Worm (Caenorhabditis elegans) whole organism, young adult: Measurements from ENCODE around the gene F52C6.4.

ENCODE experiments used
- B0019.2 ChIP-seq: fragments of 200-800 bp; sonication (Bioruptor generic); conservative IDR thresholded peaks from 2 replicates; pipeline ENCODE4 v1.3.6; 2022; ENCODE audit warnings: missing genetic modification reagents, missing genetic modification characterization, missing compliant biosample characterization
- B0336.3 ChIP-seq: fragments of 200-800 bp; sonication (Bioruptor generic); IDR thresholded peaks from 2 replicates; pipeline ENCODE4 v1.3.6; 2022; ENCODE audit warnings: missing genetic modification characterization, missing compliant biosample characterization
- D2030.7 ChIP-seq: fragments of 200-800 bp; sonication (Bioruptor generic); IDR thresholded peaks from 2 replicates; pipeline ENCODE4 v1.3.6; 2022; ENCODE audit warnings: missing genetic modification reagents, missing genetic modification characterization, missing compliant biosample characterization
- F10E7.11 ChIP-seq: sonication (generic microtip); optimal IDR thresholded peaks from 2 replicates; lab custom pipeline; 2017; ENCODE audit warnings: mild to moderate bottlenecking, missing genetic modification characterization, moderate library complexity, missing compliant biosample characterization
- F22D6.2 ChIP-seq: sonication (generic microtip); optimal IDR thresholded peaks from 2 replicates; lab custom pipeline; 2016; ENCODE audit warnings: mild to moderate bottlenecking, missing genetic modification characterization, missing compliant biosample characterization
- F23B12.7 ChIP-seq: sonication (generic microtip); optimal IDR thresholded peaks from 2 replicates; lab custom pipeline; 2017; ENCODE audit warnings: missing genetic modification characterization, mild to moderate bottlenecking, missing compliant biosample characterization, antibody characterized with exemption, moderate library complexity; ENCODE audit not compliant: insufficient read depth
- F37B4.10 ChIP-seq: fragments of 200-800 bp; sonication (Bioruptor generic); IDR thresholded peaks from 2 replicates; pipeline ENCODE4 v1.3.6; 2022; ENCODE audit warnings: missing genetic modification characterization, missing compliant biosample characterization
- K11D2.4 ChIP-seq: fragments of 200-800 bp; sonication (Bioruptor generic); IDR thresholded peaks from 2 replicates; pipeline ENCODE4 v1.3.6; 2022; ENCODE audit warnings: missing genetic modification reagents, missing genetic modification characterization, missing compliant biosample characterization
- K12H6.12 ChIP-seq: fragments of 200-800 bp; sonication (Bioruptor generic); optimal IDR thresholded peaks from 2 replicates; lab custom pipeline; 2018; ENCODE audit warnings: mild to moderate bottlenecking, missing genetic modification characterization, missing compliant biosample characterization
- T07F8.4 ChIP-seq: sonication (generic microtip); optimal IDR thresholded peaks from 2 replicates; lab custom pipeline; 2016; ENCODE audit warnings: mild to moderate bottlenecking, missing genetic modification characterization, moderate library complexity, missing compliant biosample characterization
- T26A5.8 ChIP-seq: sonication (generic microtip); optimal IDR thresholded peaks from 2 replicates; lab custom pipeline; 2016; ENCODE audit warnings: missing genetic modification characterization, missing compliant biosample characterization
- Y79H2A.3 ChIP-seq: fragments of 200-800 bp; sonication (Bioruptor generic); conservative IDR thresholded peaks from 2 replicates; pipeline ENCODE4 v1.3.6; 2022; ENCODE audit warnings: missing genetic modification reagents, missing genetic modification characterization, missing compliant biosample characterization
- Y95B8A.8 ChIP-seq: fragments of 200-800 bp; sonication (Bioruptor generic); IDR thresholded peaks from 2 replicates; pipeline ENCODE4 v1.3.6; 2022; ENCODE audit warnings: missing genetic modification reagents, missing genetic modification characterization, missing compliant biosample characterization
- ZK185.1 ChIP-seq: sonication (generic microtip); optimal IDR thresholded peaks from 2 replicates; lab custom pipeline; 2016; ENCODE audit warnings: mild to moderate bottlenecking, missing genetic modification characterization, missing compliant biosample characterization; ENCODE audit not compliant: poor library complexity, severe bottlenecking
- aptf-3 ChIP-seq: fragments of 200-800 bp; sonication (Bioruptor generic); IDR thresholded peaks from 2 replicates; pipeline ENCODE4 v1.3.6; 2022; ENCODE audit warnings: missing genetic modification characterization, missing compliant biosample characterization
- atf-7 ChIP-seq: sonication (generic microtip); optimal IDR thresholded peaks from 2 replicates; lab custom pipeline; 2017; ENCODE audit warnings: mild to moderate bottlenecking, missing genetic modification characterization, missing compliant biosample characterization
- attf-5 ChIP-seq: fragments of 200-800 bp; sonication (Bioruptor generic); optimal IDR thresholded peaks from 2 replicates; lab custom pipeline; 2018; ENCODE audit warnings: mild to moderate bottlenecking, missing genetic modification characterization, missing compliant biosample characterization
- cebp-1 ChIP-seq, 2 experiments: fragments of 200-800 bp in 1 of 2; sonication (Bioruptor generic) in 1 of 2; sonication (generic microtip) in 1 of 2; IDR thresholded peaks in 1 of 2; optimal IDR thresholded peaks in 1 of 2; 2 replicates each; pipeline versions ENCODE4 v1.3.6 to Lab custom; 2017 to 2022; ENCODE audit warnings: missing compliant biosample characterization in 2 of 2, missing genetic modification characterization in 2 of 2, mild to moderate bottlenecking in 1 of 2, missing genetic modification reagents in 1 of 2, moderate library complexity in 1 of 2
- cebp-2 ChIP-seq: fragments of 200-800 bp; sonication (Bioruptor generic); IDR thresholded peaks from 2 replicates; pipeline ENCODE4 v1.3.6; 2022; ENCODE audit warnings: missing genetic modification characterization, missing compliant biosample characterization
- ceh-27 ChIP-seq: fragments of 200-800 bp; sonication (Bioruptor generic); optimal IDR thresholded peaks from 2 replicates; lab custom pipeline; 2018; ENCODE audit warnings: mild to moderate bottlenecking, missing genetic modification characterization, moderate library complexity, missing compliant biosample characterization
- ceh-40 ChIP-seq: fragments of 200-800 bp; sonication (Bioruptor generic); IDR thresholded peaks from 2 replicates; pipeline ENCODE4 v1.3.6; 2022; ENCODE audit warnings: missing genetic modification characterization, missing compliant biosample characterization
- ceh-91 ChIP-seq: fragments of 200-800 bp; sonication (Bioruptor generic); IDR thresholded peaks from 2 replicates; pipeline ENCODE4 v1.3.6; 2022; ENCODE audit warnings: missing genetic modification reagents, missing genetic modification characterization, missing compliant biosample characterization
- dox-1 ChIP-seq: fragments of 200-800 bp; sonication (Bioruptor generic); IDR thresholded peaks from 2 replicates; pipeline ENCODE4 v1.3.6; 2022; ENCODE audit warnings: missing genetic modification reagents, missing genetic modification characterization, missing compliant biosample characterization
- dpff-1 ChIP-seq: sonication (generic microtip); optimal IDR thresholded peaks from 2 replicates; lab custom pipeline; 2017; ENCODE audit warnings: mild to moderate bottlenecking, missing genetic modification characterization, missing compliant biosample characterization
- dpl-1 ChIP-seq: fragments of 150-350 bp; optimal IDR thresholded peaks from 2 replicates; lab custom pipeline; 2014; ENCODE audit warnings: missing biosample characterization, missing genetic modification reagents, missing genetic modification characterization
- ets-4 ChIP-seq: fragments of 200-800 bp; sonication (Bioruptor generic); optimal IDR thresholded peaks from 2 replicates; lab custom pipeline; 2018; ENCODE audit warnings: mild to moderate bottlenecking, missing genetic modification characterization, missing compliant biosample characterization
- fkh-3 ChIP-seq: sonication (generic microtip); optimal IDR thresholded peaks from 2 replicates; lab custom pipeline; 2016; ENCODE audit warnings: mild to moderate bottlenecking, missing genetic modification characterization, missing compliant biosample characterization
- him-1 ChIP-seq: sonication (generic microtip); optimal IDR thresholded peaks from 2 replicates; lab custom pipeline; 2016; ENCODE audit warnings: missing genotype, missing genetic modification reagents, missing genetic modification characterization, missing compliant biosample characterization
- hmg-1.2 ChIP-seq: fragments of 200-800 bp; sonication (Bioruptor generic); IDR thresholded peaks from 2 replicates; pipeline ENCODE4 v1.3.6; 2022; ENCODE audit warnings: missing genetic modification reagents, missing genetic modification characterization, missing compliant biosample characterization
- hrde-1 ChIP-seq: sonication (generic microtip); optimal IDR thresholded peaks from 2 replicates; lab custom pipeline; 2016; ENCODE audit warnings: missing genetic modification characterization, mild to moderate bottlenecking, missing compliant biosample characterization, moderate library complexity, missing genotype, missing genetic modification reagents, borderline replicate concordance
- let-526 ChIP-seq: fragments of 200-800 bp; sonication (Bioruptor generic); IDR thresholded peaks from 2 replicates; pipeline ENCODE4 v1.3.6; 2022; ENCODE audit warnings: missing genetic modification reagents, missing genetic modification characterization, missing compliant biosample characterization
- let-607 ChIP-seq, 2 experiments: fragments of 200-800 bp in 1 of 2; sonication (Bioruptor generic) in 1 of 2; sonication (generic microtip) in 1 of 2; optimal IDR thresholded peaks; 2 replicates each; lab custom pipeline; 2016 to 2018; ENCODE audit warnings: mild to moderate bottlenecking in 2 of 2, missing compliant biosample characterization in 2 of 2, missing genetic modification characterization in 2 of 2, moderate library complexity in 2 of 2, missing genotype in 1 of 2
- lin-26 ChIP-seq: fragments of 200-800 bp; sonication (Bioruptor generic); IDR thresholded peaks from 2 replicates; pipeline ENCODE4 v1.3.6; 2022; ENCODE audit warnings: missing genetic modification reagents, missing genetic modification characterization, missing compliant biosample characterization
- madf-8 ChIP-seq: fragments of 200-800 bp; sonication (Bioruptor generic); conservative IDR thresholded peaks from 2 replicates; pipeline ENCODE4 v1.3.6; 2022; ENCODE audit warnings: missing genetic modification reagents, missing genetic modification characterization, missing compliant biosample characterization
- mel-28 ChIP-seq: sonication (generic microtip); optimal IDR thresholded peaks from 2 replicates; lab custom pipeline; 2016; ENCODE audit warnings: borderline replicate concordance, mild to moderate bottlenecking, missing genetic modification characterization, missing compliant biosample characterization
- nfya-2 ChIP-seq: fragments of 200-800 bp; sonication (Bioruptor generic); IDR thresholded peaks from 2 replicates; pipeline ENCODE4 v1.3.6; 2022; ENCODE audit warnings: missing genetic modification reagents, missing genetic modification characterization, missing compliant biosample characterization
- nhr-120 ChIP-seq: fragments of 200-800 bp; sonication (Bioruptor generic); IDR thresholded peaks from 2 replicates; pipeline ENCODE4 v1.3.6; 2022; ENCODE audit warnings: missing genetic modification characterization, missing compliant biosample characterization
- pbrm-1 ChIP-seq: fragments of 200-800 bp; sonication (Bioruptor generic); IDR thresholded peaks from 2 replicates; pipeline ENCODE4 v1.3.6; 2022; ENCODE audit warnings: missing genetic modification reagents, missing genetic modification characterization, missing compliant biosample characterization
- sdz-38 ChIP-seq: sonication (generic microtip); optimal IDR thresholded peaks from 2 replicates; lab custom pipeline; 2016; ENCODE audit warnings: missing genotype, missing genetic modification characterization, missing compliant biosample characterization
- snpc-1.3 ChIP-seq: sonication (generic microtip); optimal IDR thresholded peaks from 2 replicates; lab custom pipeline; 2017; ENCODE audit warnings: missing genetic modification characterization, mild to moderate bottlenecking, missing compliant biosample characterization, antibody characterized with exemption, moderate library complexity, missing genotype, missing genetic modification reagents; ENCODE audit not compliant: insufficient read depth
- zim-3 ChIP-seq: sonication (generic microtip); optimal IDR thresholded peaks from 2 replicates; lab custom pipeline; 2017; ENCODE audit warnings: mild to moderate bottlenecking, missing genetic modification characterization, moderate library complexity, missing compliant biosample characterization
- ztf-26 ChIP-seq: sonication (generic microtip); optimal IDR thresholded peaks from 2 replicates; lab custom pipeline; 2017; ENCODE audit warnings: missing genetic modification characterization, missing compliant biosample characterization

Gene F52C6.4

DNA sequence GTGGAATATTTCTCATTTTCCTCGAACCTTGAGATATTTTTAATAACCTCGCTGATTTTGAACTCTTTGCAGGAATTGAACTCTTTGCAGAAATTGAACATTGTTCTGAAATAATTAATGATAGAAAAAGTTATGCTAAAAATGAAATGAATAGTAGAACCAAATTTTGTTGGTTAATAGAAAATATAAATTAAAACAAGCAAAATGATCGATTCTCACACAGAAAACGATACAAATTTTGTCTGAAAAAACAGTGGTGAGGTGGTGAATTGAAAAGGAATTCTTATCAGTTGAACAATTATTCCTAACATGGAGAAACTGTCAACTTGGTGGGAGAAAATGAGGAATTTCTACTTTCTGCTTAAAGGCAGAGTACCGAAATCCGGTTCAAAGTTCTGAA lies 38.3 kb upstream of the F52C6.4 start, which contains the start of gene math-6:
math-6 (minus strand) TSS at position 101 of the 400 bp plus-strand sequence.
- TF ChIP-seq F22D6.2 (tag; lab: Kevin White, UChicago) (no peak), ztf-26 (tag; lab: Kevin White, UChicago) (no peak), hmg-1.2 (no peak), mel-28 (tag; lab: Kevin White, UChicago) (no peak), Y95B8A.8 (GFP tag; lab: Robert Waterston, UW) (no peak), Y79H2A.3 (GFP tag; lab: Robert Waterston, UW) (no peak), dpl-1 (GFP tag; lab: Kevin White, UChicago) (no peak), snpc-1.3 (tag; lab: Kevin White, UChicago) (no peak), nhr-120 (GFP tag; lab: Robert Waterston, UW) (no peak), ets-4 (GFP tag; lab: Kevin White, UChicago) (no peak), T26A5.8 (tag; lab: Kevin White, UChicago) (no peak), D2030.7 (GFP tag; lab: Robert Waterston, UW) (no peak), dox-1 (no peak), let-607 (tag; optimal IDR thresholded peaks at IDR 0.05; lab: Kevin White, UChicago) (no peak), F37B4.10 (no peak), him-1 (no peak), cebp-2 (GFP tag; lab: Robert Waterston, UW) (no peak), hrde-1 (tag; lab: Kevin White, UChicago) (no peak), ceh-91 (no peak)

- no peak for TF ChIP-seq nfya-2 (GFP tag; lab: Robert Waterston, UW)
- TF ChIP-seq hrde-1 (tag; lab: Kevin White, UChicago) = no peak
- no peak for TF ChIP-seq cebp-1 (GFP tag; IDR thresholded peaks at IDR 0.05; lab: Robert Waterston, UW)
- no peak for TF ChIP-seq cebp-1 (tag; optimal IDR thresholded peaks at IDR 0.05; lab: Kevin White, UChicago)
- TF ChIP-seq B0019.2 (GFP tag; lab: Robert Waterston, UW) = no peak
- TF ChIP-seq sdz-38 = no peak
- TF ChIP-seq F10E7.11 = no peak
- TF ChIP-seq, all 124 proteins: peak for 0
Measured at ce11 chrII:1886379-1886778, 36.6 kb upstream of the F52C6.4 start, which contains the start of gene math-7. Gene math-7 (minus strand): TSS chrII:1886479.

- TF ChIP-seq atf-7 (tag; lab: Kevin White, UChicago) = no peak
- TF ChIP-seq ZK185.1 = no peak
- no peak for TF ChIP-seq fkh-3 (tag; lab: Kevin White, UChicago)
- no peak for TF ChIP-seq K11D2.4 (GFP tag; lab: Robert Waterston, UW)
- TF ChIP-seq dpff-1 (tag; lab: Kevin White, UChicago) = no peak
- TF ChIP-seq ceh-91 = no peak
- TF ChIP-seq ztf-26 (tag; lab: Kevin White, UChicago) = no peak
Measured at ce11 chrII:1889071-1889470, 33.9 kb upstream of the F52C6.4 start, which contains the start of gene math-8. Gene math-8 (minus strand): TSS chrII:1889171.

- no peak for TF ChIP-seq T07F8.4 (tag; lab: Kevin White, UChicago)
Measured at ce11 chrII:1890682-1891081, 32.3 kb upstream of the F52C6.4 start, which contains the start of gene math-9. Gene math-9 (minus strand): TSS chrII:1890782.

DNA sequence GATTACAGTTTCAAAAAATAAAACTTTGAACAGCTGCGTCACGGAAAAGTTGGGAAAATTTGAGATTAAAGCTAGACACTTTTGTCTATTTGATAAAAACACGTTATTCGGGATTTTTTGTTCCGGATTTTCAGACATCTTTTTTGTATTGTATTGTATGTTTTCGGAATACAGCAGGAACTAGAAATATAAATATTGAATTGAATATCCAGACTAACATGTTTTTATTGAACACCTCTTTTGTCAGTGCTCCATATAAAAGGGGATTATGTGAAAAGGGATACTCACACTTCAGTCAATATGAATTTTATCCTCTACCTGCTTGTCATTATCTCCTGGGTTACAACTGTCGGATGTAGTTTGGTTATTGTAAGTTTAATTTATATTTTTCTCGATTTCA lies 29.0 kb upstream of the F52C6.4 start, which contains the start of gene C16C4.1:
C16C4.1 (plus strand) TSS at position 301 of the 400 bp plus-strand sequence.
- TF ChIP-seq aptf-3 (GFP tag; lab: Robert Waterston, UW) = no peak
- no peak for TF ChIP-seq attf-5 (GFP tag; lab: Kevin White, UChicago)
- no peak for TF ChIP-seq let-526
- no peak for TF ChIP-seq pbrm-1 (GFP tag; lab: Robert Waterston, UW)
- no peak for TF ChIP-seq let-607 (tag; optimal IDR thresholded peaks at IDR 0.05; lab: Kevin White, UChicago)
- no peak for TF ChIP-seq ceh-40 (GFP tag; lab: Robert Waterston, UW)
- no peak for TF ChIP-seq lin-26 (GFP tag; lab: Robert Waterston, UW)
- no peak for TF ChIP-seq ceh-27 (GFP tag; lab: Kevin White, UChicago)
- TF ChIP-seq B0336.3 (GFP tag; lab: Robert Waterston, UW) = no peak
- no peak for TF ChIP-seq madf-8 (GFP tag; lab: Robert Waterston, UW)
- TF ChIP-seq zim-3 (tag; lab: Kevin White, UChicago) = no peak
- no peak for TF ChIP-seq K12H6.12
- no peak for TF ChIP-seq nhr-120 (GFP tag; lab: Robert Waterston, UW)
- TF ChIP-seq F23B12.7 (tag; lab: Kevin White, UChicago) = no peak
